Worm (Caenorhabditis elegans) whole organism, midembryonic: Measurements from ENCODE around the gene R02F11.3.
A peak's percentile ranks its signal among the peaks of the same experiment; 100 is the strongest.

Experiments
- T22C8.4 ChIP-seq: fragments of 200-800 bp; sonication (Bioruptor generic); IDR thresholded peaks from 2 replicates; pipeline ENCODE4 v1.3.6; 2022; ENCODE audit warnings: missing genetic modification characterization, missing compliant biosample characterization
- cog-1 ChIP-seq: sonication (generic microtip); optimal IDR thresholded peaks from 2 replicates; lab custom pipeline; 2016; ENCODE audit warnings: missing genetic modification characterization, missing compliant biosample characterization
- flt-1 ChIP-seq: fragments of 200-800 bp; sonication (Bioruptor generic); IDR thresholded peaks from 2 replicates; pipeline ENCODE4 v1.3.6; 2022; ENCODE audit warnings: missing genetic modification characterization, missing compliant biosample characterization
- klf-2 ChIP-seq: fragments of 200-800 bp; sonication (Bioruptor generic); conservative IDR thresholded peaks from 2 replicates; pipeline ENCODE4 v1.3.6; 2022; ENCODE audit warnings: missing genetic modification reagents, missing genetic modification characterization, missing compliant biosample characterization
- med-1 ChIP-seq: sonication (generic microtip); optimal IDR thresholded peaks from 2 replicates; lab custom pipeline; 2017; ENCODE audit warnings: missing genetic modification characterization, mild to moderate bottlenecking, missing compliant biosample characterization, antibody characterized with exemption, missing genetic modification reagents; ENCODE audit not compliant: insufficient read depth
- ref-1 ChIP-seq: fragments of 200-800 bp; sonication (Bioruptor generic); conservative IDR thresholded peaks from 2 replicates; pipeline ENCODE4 v1.3.6; 2022; ENCODE audit warnings: missing genetic modification reagents, missing genetic modification characterization, missing compliant biosample characterization
- tab-1 ChIP-seq: fragments of 200-800 bp; sonication (Bioruptor generic); IDR thresholded peaks from 2 replicates; pipeline ENCODE4 v1.3.6; 2022; ENCODE audit warnings: missing genetic modification characterization, missing compliant biosample characterization
- ztf-23 ChIP-seq: fragments of 200-800 bp; sonication (Bioruptor generic); IDR thresholded peaks from 2 replicates; pipeline ENCODE4 v1.3.6; 2022; ENCODE audit warnings: missing genetic modification reagents, missing genetic modification characterization, missing compliant biosample characterization
- ztf-29 ChIP-seq: fragments of 200-800 bp; sonication (Bioruptor generic); IDR thresholded peaks from 2 replicates; pipeline ENCODE4 v1.3.6; 2022; ENCODE audit warnings: missing genetic modification reagents, missing genetic modification characterization, missing compliant biosample characterization

Gene R02F11.3

ce11 chrV:4834277-4834676 is 28.5 kb upstream of the R02F11.3 start, which contains the start of gene C37H5.14:
C37H5.14 (minus strand) TSS chrV:4834377.
- TF ChIP-seq med-1 (no peak), ref-1 (no peak), ztf-29 (no peak), klf-2 (no peak), cog-1 (no peak), flt-1 (GFP tag; lab: Robert Waterston, UW) (no peak), T22C8.4 (GFP tag; lab: Robert Waterston, UW) (no peak), tab-1 (GFP tag; lab: Robert Waterston, UW) (no peak)

ce11 chrV:4826710-4827380 is 21.1 kb upstream of the R02F11.3 start, which contains the start of the genes hsp-6 and C37H5.5:
hsp-6 (minus strand) TSS chrV:4826760.
C37H5.5 (plus strand) TSS chrV:4827360.
- TF ChIP-seq ztf-29 (no peak), flt-1 (GFP tag; lab: Robert Waterston, UW) (0 out of 2 replicates have a peak, but pooled peaks have one; percentile 55), ztf-23 (GFP tag; lab: Robert Waterston, UW) (peak; percentile 43; the same call in 1 of the 2 replicates), ref-1 (no peak), cog-1 (peak; percentile 40)

- TF ChIP-seq ztf-29 (no peak), tab-1 (GFP tag; lab: Robert Waterston, UW) (no peak), ztf-23 (GFP tag; lab: Robert Waterston, UW) (no peak), ref-1 (no peak), med-1 (no peak), T22C8.4 (GFP tag; lab: Robert Waterston, UW) (no peak), klf-2 (no peak), flt-1 (GFP tag; lab: Robert Waterston, UW) (no peak), cog-1 (no peak)
Observed at ce11 chrV:4823683-4824391, 18.1 kb upstream of the R02F11.3 start.

- TF ChIP-seq ref-1 (no peak), med-1 (no peak), cog-1 (no peak), T22C8.4 (GFP tag; lab: Robert Waterston, UW) (no peak), ztf-29 (no peak), ztf-23 (GFP tag; lab: Robert Waterston, UW) (no peak), klf-2 (no peak)
Observed at ce11 chrV:4823323-4823682, 17.6 kb upstream of the R02F11.3 start, which contains the start of gene adss-1. adss-1 (minus strand) TSS chrV:4823423.

ce11 chrV:4820601-4821000 is 14.9 kb upstream of the R02F11.3 start:
- TF ChIP-seq ztf-23 (GFP tag; lab: Robert Waterston, UW) (no peak), T22C8.4 (GFP tag; lab: Robert Waterston, UW) (no peak), tab-1 (GFP tag; lab: Robert Waterston, UW) (no peak), klf-2 (no peak), cog-1 (no peak), ref-1 (no peak), flt-1 (GFP tag; lab: Robert Waterston, UW) (no peak), ztf-29 (no peak), med-1 (no peak)

- TF ChIP-seq cog-1 (no peak), ref-1 (no peak), klf-2 (no peak), med-1 (no peak), tab-1 (GFP tag; lab: Robert Waterston, UW) (no peak), ztf-29 (no peak), T22C8.4 (GFP tag; lab: Robert Waterston, UW) (no peak), ztf-23 (GFP tag; lab: Robert Waterston, UW) (no peak), flt-1 (GFP tag; lab: Robert Waterston, UW) (no peak)
Observed at ce11 chrV:4818563-4818962, 12.8 kb upstream of the R02F11.3 start, which contains the start of gene ccep-97. ccep-97 (minus strand) TSS chrV:4818663.

ce11 chrV:4813825-4814224 is 8.1 kb upstream of the R02F11.3 start:
- TF ChIP-seq ref-1 (no peak), ztf-23 (GFP tag; lab: Robert Waterston, UW) (no peak), T22C8.4 (GFP tag; lab: Robert Waterston, UW) (no peak), med-1 (no peak), cog-1 (no peak), flt-1 (GFP tag; lab: Robert Waterston, UW) (no peak), tab-1 (GFP tag; lab: Robert Waterston, UW) (no peak), ztf-29 (no peak), klf-2 (no peak)

ce11 chrV:4810653-4811052 is 4.9 kb upstream of the R02F11.3 start:
- peak; percentile 58 for TF ChIP-seq cog-1
- no peak for TF ChIP-seq med-1
- no peak for TF ChIP-seq ref-1
- TF ChIP-seq ztf-23 (GFP tag; lab: Robert Waterston, UW), result no peak
- TF ChIP-seq T22C8.4 (GFP tag; lab: Robert Waterston, UW), result no peak
- no peak for TF ChIP-seq klf-2
- 0 out of 2 replicates have a peak, but pooled peaks have one; percentile 7 for TF ChIP-seq tab-1 (GFP tag; lab: Robert Waterston, UW)
- TF ChIP-seq flt-1 (GFP tag; lab: Robert Waterston, UW), result peak; percentile 46; the same call in 1 of the 2 replicates
- no peak for TF ChIP-seq ztf-29

ce11 chrV:4806859-4807258 is 1.1 kb upstream of the R02F11.3 start:
- TF ChIP-seq tab-1 (GFP tag; lab: Robert Waterston, UW) (no peak), ztf-23 (GFP tag; lab: Robert Waterston, UW) (no peak), med-1 (no peak), ztf-29 (no peak), T22C8.4 (GFP tag; lab: Robert Waterston, UW) (no peak), flt-1 (GFP tag; lab: Robert Waterston, UW) (no peak), cog-1 (no peak), klf-2 (no peak), ref-1 (no peak)

ce11 chrV:4801943-4802342 is 3.8 kb downstream of the R02F11.3 start:
- TF ChIP-seq cog-1, result no peak
- TF ChIP-seq ztf-29, result no peak
- TF ChIP-seq tab-1 (GFP tag; lab: Robert Waterston, UW), result no peak
- no peak for TF ChIP-seq med-1
- no peak for TF ChIP-seq T22C8.4 (GFP tag; lab: Robert Waterston, UW)
- no peak for TF ChIP-seq klf-2
- no peak for TF ChIP-seq flt-1 (GFP tag; lab: Robert Waterston, UW)
- no peak for TF ChIP-seq ztf-23 (GFP tag; lab: Robert Waterston, UW)
- TF ChIP-seq ref-1, result no peak
